Worm (Caenorhabditis elegans): ENCODE measurements around the gene pqn-76.
"Not testable (repeated sequence)": the region's sequence is repeated elsewhere in the genome, so short reads cannot be mapped to it uniquely, and the experiment has no call there.

pqn-76 gene

ce11 chrIV:15578786-15579185, at the start of gene pqn-76:
pqn-76 (plus strand) TSS chrIV:15579086.
- not testable (repeated sequence) for TF ChIP-seq unc-62 (GFP tag; optimal IDR thresholded peaks at IDR 0.05)

- TF ChIP-seq unc-62 (GFP tag; optimal IDR thresholded peaks at IDR 0.05), result no peak
Observed at ce11 chrIV:15537338-15537737, 41.5 kb upstream of the pqn-76 start.

- no peak for TF ChIP-seq unc-62 (GFP tag; optimal IDR thresholded peaks at IDR 0.05)
Observed at ce11 chrIV:15539447-15539994, 39.4 kb upstream of the pqn-76 start, which contains the start of gene Y73F8A.35. Y73F8A.35 (minus strand) TSS chrIV:15539944.

- TF ChIP-seq unc-62 (GFP tag; optimal IDR thresholded peaks at IDR 0.05), result no peak
Observed at ce11 chrIV:15554771-15555170, 24.1 kb upstream of the pqn-76 start.

ce11 chrIV:15559065-15559464, 19.8 kb upstream of the pqn-76 start:
- TF ChIP-seq unc-62 (GFP tag; optimal IDR thresholded peaks at IDR 0.05), result no peak

ce11 chrIV:15561223-15561656, 17.6 kb upstream of the pqn-76 start:
- no peak for TF ChIP-seq unc-62 (GFP tag; optimal IDR thresholded peaks at IDR 0.05)

ce11 chrIV:15564327-15564726, 14.6 kb upstream of the pqn-76 start, which contains the start of gene Y105C5A.1:
Y105C5A.1 (minus strand) TSS chrIV:15564427.
- no peak for TF ChIP-seq unc-62 (GFP tag; optimal IDR thresholded peaks at IDR 0.05)

- TF ChIP-seq unc-62 (GFP tag; optimal IDR thresholded peaks at IDR 0.05), result no peak
Observed at ce11 chrIV:15570770-15571169, 8.1 kb upstream of the pqn-76 start.

ce11 chrIV:15571652-15572051, 7.2 kb upstream of the pqn-76 start:
- TF ChIP-seq unc-62 (GFP tag; optimal IDR thresholded peaks at IDR 0.05), result no peak

- no peak for TF ChIP-seq unc-62 (GFP tag; optimal IDR thresholded peaks at IDR 0.05)
Observed at ce11 chrIV:15572106-15572505, 6.8 kb upstream of the pqn-76 start.

ce11 chrIV:15573863-15574262, 5.0 kb upstream of the pqn-76 start:
- no peak for TF ChIP-seq unc-62 (GFP tag; optimal IDR thresholded peaks at IDR 0.05)

- no peak for TF ChIP-seq unc-62 (GFP tag; optimal IDR thresholded peaks at IDR 0.05)
Observed at ce11 chrIV:15583620-15584019, 4.7 kb downstream of the pqn-76 start, which contains the start of gene Y105C5A.508. Y105C5A.508 (plus strand) TSS chrIV:15583920.

- no peak for TF ChIP-seq unc-62 (GFP tag; optimal IDR thresholded peaks at IDR 0.05)
Observed at ce11 chrIV:15588879-15589278, 10.0 kb downstream of the pqn-76 start.

- TF ChIP-seq unc-62 (GFP tag; optimal IDR thresholded peaks at IDR 0.05), result not testable (repeated sequence)
Observed at ce11 chrIV:15590397-15590796, 11.5 kb downstream of the pqn-76 start, which contains the start of gene abu-5. abu-5 (plus strand) TSS chrIV:15590697.

- no peak for TF ChIP-seq unc-62 (GFP tag; optimal IDR thresholded peaks at IDR 0.05)
Observed at ce11 chrIV:15591975-15592374, 13.1 kb downstream of the pqn-76 start.

- TF ChIP-seq unc-62 (GFP tag; optimal IDR thresholded peaks at IDR 0.05), result no peak
Observed at ce11 chrIV:15593078-15593477, 14.2 kb downstream of the pqn-76 start.

- not testable (repeated sequence) for TF ChIP-seq unc-62 (GFP tag; optimal IDR thresholded peaks at IDR 0.05)
Observed at ce11 chrIV:15594935-15595620, 16.2 kb downstream of the pqn-76 start, which contains the start of the genes pqn-78 and pqn-79. pqn-78 (minus strand) TSS chrIV:15595035. pqn-79 (plus strand) TSS chrIV:15595570.

Measured in whole organism, dauer.